Fruit fly (Drosophila melanogaster): ENCODE measurements around the gene yps.

The yps gene

DNA sequence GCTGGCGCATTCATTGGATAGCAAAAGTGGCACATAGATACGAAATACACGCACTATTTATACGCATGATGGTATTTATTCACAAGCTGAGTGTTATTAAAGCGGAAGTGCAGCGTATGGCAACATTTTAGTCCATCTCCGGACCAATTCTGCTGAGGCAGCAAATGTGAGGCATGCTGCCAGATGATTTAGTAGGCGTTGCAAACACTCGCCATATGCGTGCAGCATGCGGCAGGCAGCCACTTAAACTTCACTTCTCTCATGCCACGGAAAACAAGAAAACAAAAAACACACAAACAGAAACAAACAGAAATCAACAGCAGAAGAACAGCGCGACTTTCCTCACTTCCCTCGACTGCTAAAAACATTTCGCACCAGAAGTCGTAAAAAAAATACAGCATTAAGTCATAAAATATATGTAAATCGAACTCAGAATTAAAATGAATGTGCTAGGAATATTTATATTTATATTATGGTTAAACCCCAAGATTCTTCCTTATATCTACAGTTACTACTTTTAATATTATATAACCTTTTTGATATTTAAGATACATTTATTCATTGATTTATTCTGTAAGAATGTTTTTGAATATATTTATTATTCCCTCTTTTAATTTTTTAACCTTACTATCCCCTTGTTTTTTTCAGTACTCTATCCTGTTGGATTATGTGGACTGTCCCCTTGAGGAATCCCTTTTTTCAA lies 25.5 kb downstream of the yps start (continued):
- TF ChIP-seq CrebA (GFP tag; optimal IDR thresholded peaks at IDR 0.05; ENCODE audit: borderline replicate concordance), result no peak
- no peak for TF ChIP-seq Myc (optimal IDR thresholded peaks at IDR 0.05)
- TF ChIP-seq dsf (GFP tag; optimal IDR thresholded peaks at IDR 0.05; ENCODE audit: borderline replicate concordance), result no peak
- peak in 1 of 2 experiments; percentile 62 for TF ChIP-seq foxo (GFP tag; optimal IDR thresholded peaks at IDR 0.05)
- TF ChIP-seq ey (GFP tag; optimal IDR thresholded peaks at IDR 0.05), result no peak
- TF ChIP-seq Mio (GFP tag; optimal IDR thresholded peaks at IDR 0.05), result no peak

DNA sequence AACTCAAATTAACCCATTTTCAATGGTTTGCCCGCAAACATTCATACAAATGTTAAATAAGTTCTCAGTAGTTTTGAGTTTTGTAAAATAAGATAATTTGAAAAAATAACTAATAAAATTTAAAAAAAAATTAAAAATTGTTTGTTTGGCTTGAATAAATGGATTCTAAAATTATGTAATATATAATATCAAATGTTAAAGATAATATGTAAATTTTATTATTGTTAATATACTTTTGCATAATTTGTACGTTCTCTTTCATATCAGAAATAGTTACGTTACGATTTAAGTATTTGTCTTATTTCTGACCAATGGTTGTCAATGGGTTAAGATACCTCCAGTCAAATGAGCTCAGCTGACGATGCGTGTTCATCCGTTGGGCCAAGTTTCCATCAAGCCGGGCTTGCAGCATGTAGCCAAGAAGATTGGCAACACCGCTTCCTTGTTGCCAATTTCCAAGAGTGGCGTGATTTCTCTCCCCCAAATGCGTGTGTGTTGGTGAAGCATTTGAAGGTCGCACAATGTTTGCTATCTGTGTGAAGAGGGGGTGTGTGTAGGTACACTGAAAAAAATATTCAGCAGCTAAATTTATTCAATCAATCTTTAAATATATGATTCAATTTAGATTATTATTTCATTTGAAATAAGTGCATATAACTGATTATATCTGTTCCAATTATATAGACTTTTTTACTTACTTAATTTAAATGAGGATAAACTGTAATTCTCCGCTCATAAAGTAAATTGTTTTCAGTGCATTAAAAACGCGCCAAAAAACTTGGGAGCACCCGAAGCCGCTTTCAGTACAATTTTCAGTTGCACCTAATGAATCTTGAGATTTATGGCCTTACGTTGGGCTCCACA lies 27.9 kb downstream of the yps start:
- TF ChIP-seq Myc (optimal IDR thresholded peaks at IDR 0.05) (no peak), foxo (GFP tag; optimal IDR thresholded peaks at IDR 0.05) (peak in 1 of 2 experiments; percentile 68), br (GFP tag; optimal IDR thresholded peaks at IDR 0.05) (peak; percentile 13), lola (GFP tag; optimal IDR thresholded peaks at IDR 0.05) (no peak), CG32264 (GFP tag; optimal IDR thresholded peaks at IDR 0.05) (no peak), Dfd (GFP tag; optimal IDR thresholded peaks at IDR 0.05) (no peak), Hnf4 (GFP tag; optimal IDR thresholded peaks at IDR 0.05) (no peak), woc (GFP tag; optimal IDR thresholded peaks at IDR 0.05) (peak; percentile 42), Sp1 (GFP tag; optimal IDR thresholded peaks at IDR 0.05) (peak; percentile 83), dl (GFP tag; optimal IDR thresholded peaks at IDR 0.05; ENCODE audit: insufficient read depth in 1 of 2, partially characterized antibody in 2 of 2) (no peak), psq (GFP tag; optimal IDR thresholded peaks at IDR 0.05) (peak; percentile 60), Vsx2 (GFP tag; optimal IDR thresholded peaks at IDR 0.05; ENCODE audit: partially characterized antibody) (no peak), Rel (GFP tag; optimal IDR thresholded peaks at IDR 0.05) (no peak), Rel (tag; optimal IDR thresholded peaks at IDR 0.05) (peak; percentile 0), fru (GFP tag; optimal IDR thresholded peaks at IDR 0.05) (peak; percentile 60), HLH106 (tag; optimal IDR thresholded peaks at IDR 0.05) (peak; percentile 74), rgr (GFP tag; optimal IDR thresholded peaks at IDR 0.05) (peak; percentile 62), h (GFP tag; optimal IDR thresholded peaks at IDR 0.05) (peak; percentile 46), ey (GFP tag; optimal IDR thresholded peaks at IDR 0.05) (peak; percentile 21), usp (GFP tag; optimal IDR thresholded peaks at IDR 0.05) (no peak), sv (GFP tag; optimal IDR thresholded peaks at IDR 0.05) (no peak), OdsH (GFP tag; optimal IDR thresholded peaks at IDR 0.05) (peak; percentile 39), GATAd (GFP tag; optimal IDR thresholded peaks at IDR 0.05) (no peak)

DNA sequence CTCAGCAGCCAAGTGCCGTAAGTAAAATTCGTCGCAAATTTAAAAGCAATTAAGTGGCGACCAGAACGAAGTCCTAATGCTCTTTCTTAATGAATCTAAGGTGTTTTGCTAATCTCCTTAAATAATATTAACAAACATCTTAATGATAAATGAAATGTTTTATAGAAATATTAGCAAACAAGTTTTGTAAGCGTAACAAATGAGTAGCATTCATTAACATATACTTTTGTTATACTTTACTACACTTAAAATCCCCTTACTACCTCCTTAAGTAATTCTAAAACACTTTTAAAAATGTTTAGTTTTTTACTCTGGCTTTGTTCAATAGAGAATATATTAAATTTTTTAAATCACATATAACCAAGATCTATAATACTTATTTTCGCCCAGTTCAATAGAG lies 29.0 kb downstream of the yps start:
- TF ChIP-seq ey (GFP tag; optimal IDR thresholded peaks at IDR 0.05) (peak; percentile 10), h (GFP tag; optimal IDR thresholded peaks at IDR 0.05) (peak; percentile 2), foxo (GFP tag; optimal IDR thresholded peaks at IDR 0.05) (peak in 1 of 2 experiments; percentile 14), woc (GFP tag; optimal IDR thresholded peaks at IDR 0.05) (peak; percentile 16), Hnf4 (GFP tag; optimal IDR thresholded peaks at IDR 0.05) (no peak), dsf (GFP tag; optimal IDR thresholded peaks at IDR 0.05; ENCODE audit: borderline replicate concordance) (no peak)

- TF ChIP-seq dl (GFP tag; optimal IDR thresholded peaks at IDR 0.05; ENCODE audit: insufficient read depth in 1 of 2, partially characterized antibody in 2 of 2) (no peak), h (GFP tag; optimal IDR thresholded peaks at IDR 0.05) (no peak), br (GFP tag; optimal IDR thresholded peaks at IDR 0.05) (no peak), N (GFP tag; optimal IDR thresholded peaks at IDR 0.05) (no peak), Jra (GFP tag; optimal IDR thresholded peaks at IDR 0.05) (no peak), pan (optimal IDR thresholded peaks at IDR 0.05) (no peak), ey (GFP tag; optimal IDR thresholded peaks at IDR 0.05) (no peak), foxo (GFP tag; optimal IDR thresholded peaks at IDR 0.05) (no peak), Hr78 (GFP tag; optimal IDR thresholded peaks at IDR 0.05) (no peak), Dfd (GFP tag; optimal IDR thresholded peaks at IDR 0.05) (no peak)
Observed at dm6 chr3L:12092860-12093359, 32.0 kb downstream of the yps start.
